Fruit fly (Drosophila melanogaster): ENCODE results near the gene CG17122.

CG17122 gene

DNA sequence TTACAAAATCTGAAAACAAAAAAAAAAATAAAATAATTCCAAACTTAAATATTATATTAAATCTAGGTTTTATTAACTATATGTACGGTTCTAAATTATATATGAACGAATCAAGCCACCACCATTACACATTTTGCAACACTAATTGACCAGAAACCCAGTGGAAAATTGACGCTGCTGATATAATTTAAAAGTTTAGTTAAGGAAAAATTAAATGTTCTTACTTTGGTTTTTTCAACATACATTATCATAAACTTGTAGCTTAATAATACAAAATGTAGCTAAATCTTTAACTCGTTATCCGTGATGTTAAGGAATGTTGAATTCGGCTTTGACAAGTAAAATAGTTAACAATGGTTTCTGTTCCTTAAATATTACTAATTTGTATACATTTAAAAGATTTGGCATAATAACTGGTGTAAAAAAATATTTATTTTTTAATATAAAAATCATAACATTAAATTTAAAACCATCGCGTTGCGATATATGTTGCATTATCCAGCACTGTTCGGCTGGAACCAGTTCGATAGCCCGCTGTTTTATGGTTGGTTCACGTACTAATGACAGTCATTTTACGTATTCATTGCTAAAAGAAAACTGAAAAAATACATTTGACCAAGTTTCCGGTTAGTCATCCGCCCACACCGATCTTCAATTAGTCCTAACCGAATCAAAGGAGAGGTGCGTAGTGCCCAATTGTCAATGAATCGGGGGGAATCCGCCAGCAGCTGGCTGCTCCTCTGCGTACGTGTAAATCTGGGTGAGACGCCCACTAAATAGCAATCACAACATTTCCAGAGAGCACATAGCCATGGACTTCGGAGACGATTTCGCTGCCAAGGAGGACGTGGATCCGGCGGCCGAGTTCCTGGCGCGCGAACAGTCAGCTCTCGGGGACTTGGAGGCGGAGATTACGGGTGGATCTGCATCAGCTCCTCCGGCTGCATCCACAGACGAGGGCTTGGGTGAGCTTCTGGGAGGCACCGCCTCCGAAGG lies 32.9 kb downstream of the CG17122 start:
- no peak for TF ChIP-seq dan (GFP tag; IDR thresholded peaks at IDR 0.05)
- TF ChIP-seq tin (GFP tag; optimal IDR thresholded peaks at IDR 0.05) = peak; percentile 41
- peak; percentile 55 for TF ChIP-seq Neu2 (GFP tag; optimal IDR thresholded peaks at IDR 0.05; ENCODE audit: borderline replicate concordance)
- TF ChIP-seq CG17802 (tag; optimal IDR thresholded peaks at IDR 0.05) = no peak
- TF ChIP-seq CG12391 (tag; optimal IDR thresholded peaks at IDR 0.05) = peak; percentile 76
- peak; percentile 57 for TF ChIP-seq Xbp1 (GFP tag; optimal IDR thresholded peaks at IDR 0.05)
- peak; percentile 50; the same call in 1 of the 2 replicates for TF ChIP-seq vvl (GFP tag; IDR thresholded peaks at IDR 0.05)
- peak; percentile 83 for TF ChIP-seq gcm (GFP tag; optimal IDR thresholded peaks at IDR 0.05)
- no peak for TF ChIP-seq CG9797 (GFP tag; optimal IDR thresholded peaks at IDR 0.05)
- peak; percentile 42; the same call in 3 of the 4 replicates for TF ChIP-seq Gug (GFP tag; IDR thresholded peaks at IDR 0.05)
- TF ChIP-seq CG4424 (GFP tag; optimal IDR thresholded peaks at IDR 0.05) = peak; percentile 62
- TF ChIP-seq lbe (GFP tag; optimal IDR thresholded peaks at IDR 0.05) = peak; percentile 37
- TF ChIP-seq CG4707 (GFP tag; optimal IDR thresholded peaks at IDR 0.05) = no peak
- no peak; the same call in 1 of the 2 replicates for TF ChIP-seq Drgx (GFP tag; IDR thresholded peaks at IDR 0.05)
- peak; percentile 63 for TF ChIP-seq inv (GFP tag; IDR thresholded peaks at IDR 0.05; ENCODE audit: partially characterized antibody)
- TF ChIP-seq CG7963 (GFP tag; IDR thresholded peaks at IDR 0.05; ENCODE audit: partially characterized antibody) = no peak
- TF ChIP-seq NfI (GFP tag; optimal IDR thresholded peaks at IDR 0.05) = peak; percentile 71
- TF ChIP-seq Doc3 (GFP tag; IDR thresholded peaks at IDR 0.05; ENCODE audit: partially characterized antibody) = peak; percentile 52
- peak in 1 of 2 experiments; percentile 28 for TF ChIP-seq crp (GFP tag; optimal IDR thresholded peaks at IDR 0.05)
- TF ChIP-seq CG4730 (GFP tag; IDR thresholded peaks at IDR 0.05) = peak; percentile 48; the same call in 1 of the 2 replicates
- no peak for TF ChIP-seq CG7745 (tag; optimal IDR thresholded peaks at IDR 0.05)
- peak; percentile 61 for TF ChIP-seq caup (GFP tag; optimal IDR thresholded peaks at IDR 0.05; ENCODE audit: severe bottlenecking)
- peak; percentile 10; the same call in 1 of the 3 replicates for TF ChIP-seq H15 (GFP tag; IDR thresholded peaks at IDR 0.05)
- TF ChIP-seq MBD-R2 (GFP tag; IDR thresholded peaks at IDR 0.05) = peak; percentile 44; the same call in 1 of the 2 replicates
- peak; percentile 73 for TF ChIP-seq PHDP (tag; optimal IDR thresholded peaks at IDR 0.05)
- TF ChIP-seq CG34224 (GFP tag; IDR thresholded peaks at IDR 0.05; ENCODE audit: partially characterized antibody) = peak; percentile 60
- TF ChIP-seq CG17912 (GFP tag; optimal IDR thresholded peaks at IDR 0.05) = peak; percentile 61
- peak; percentile 13 for TF ChIP-seq CG12942 (GFP tag; optimal IDR thresholded peaks at IDR 0.05)
- no peak for TF ChIP-seq CG33213 (GFP tag; optimal IDR thresholded peaks at IDR 0.05)
- peak; percentile 13; the same call in 1 of the 2 replicates for TF ChIP-seq sna (GFP tag; IDR thresholded peaks at IDR 0.05; ENCODE audit: partially characterized antibody)
- peak; percentile 6 for TF ChIP-seq CG1603 (tag; optimal IDR thresholded peaks at IDR 0.05)
- TF ChIP-seq CG4617 (GFP tag; optimal IDR thresholded peaks at IDR 0.05; ENCODE audit: borderline replicate concordance) = no peak
- peak; percentile 29 for TF ChIP-seq tio (GFP tag; optimal IDR thresholded peaks at IDR 0.05)
- TF ChIP-seq ap (GFP tag; IDR thresholded peaks at IDR 0.05) = peak; percentile 11; the same call in 1 of the 2 replicates
- peak; percentile 29 for TF ChIP-seq Fer3 (tag; optimal IDR thresholded peaks at IDR 0.05)
- peak; percentile 4 for TF ChIP-seq CG6683 (GFP tag; optimal IDR thresholded peaks at IDR 0.05)
- TF ChIP-seq CrebB (tag; optimal IDR thresholded peaks at IDR 0.05) = peak; percentile 14
- TF ChIP-seq CG10274 (GFP tag; optimal IDR thresholded peaks at IDR 0.05) = no peak
- TF ChIP-seq Sry-β (GFP tag; optimal IDR thresholded peaks at IDR 0.05) = no peak
- peak; percentile 69; the same call in 1 of the 2 replicates for TF ChIP-seq CG1024 (GFP tag; IDR thresholded peaks at IDR 0.05)
- no peak for TF ChIP-seq CG8089 (GFP tag; optimal IDR thresholded peaks at IDR 0.05)
- peak; percentile 10 for TF ChIP-seq CG5180 (GFP tag; optimal IDR thresholded peaks at IDR 0.05)
- TF ChIP-seq Hr78 (GFP tag; optimal IDR thresholded peaks at IDR 0.05) = no peak
- peak; percentile 34 for TF ChIP-seq CG17829 (tag; optimal IDR thresholded peaks at IDR 0.05)
- no peak for TF ChIP-seq Lhr (GFP tag; optimal IDR thresholded peaks at IDR 0.05)

All from whole organism, embryonic.